Fruit fly (Drosophila melanogaster) whole organism, embryonic: ENCODE measurements around the gene asun.

Experiments
- CG10565 ChIP-seq: fragments of 200-800 bp; sonication (Bioruptor generic); optimal IDR thresholded peaks from 3 replicates; lab custom pipeline; 2016; ENCODE audit warnings: missing biosample characterization, mild to moderate bottlenecking, missing genetic modification characterization
- CG1529 ChIP-seq: fragments of 200-800 bp; sonication (Bioruptor generic); optimal IDR thresholded peaks from 3 replicates; lab custom pipeline; 2018; ENCODE audit warnings: missing biosample characterization, missing genetic modification characterization
- CG7928 ChIP-seq: fragments of 200-800 bp; sonication (Bioruptor generic); optimal IDR thresholded peaks from 2 replicates; lab custom pipeline; 2017; ENCODE audit warnings: missing biosample characterization, mild to moderate bottlenecking, missing genetic modification characterization
- CG7987 ChIP-seq: fragments of 200-800 bp; sonication (Bioruptor generic); optimal IDR thresholded peaks from 2 replicates; lab custom pipeline; 2018; ENCODE audit warnings: missing biosample characterization, mild to moderate bottlenecking, missing genetic modification characterization, moderate library complexity
- TFAM ChIP-seq: fragments of 200-800 bp; sonication (Bioruptor generic); optimal IDR thresholded peaks from 2 replicates; lab custom pipeline; 2017; ENCODE audit warnings: missing biosample characterization, missing genetic modification characterization, inconsistent platforms
- gt ChIP-seq: fragments of 200-800 bp; sonication (Bioruptor generic); IDR thresholded peaks from 2 replicates; pipeline ENCODE4 v1.3.6; 2022; ENCODE audit warnings: missing biosample characterization, missing genetic modification characterization
- tio ChIP-seq: fragments of 200-800 bp; sonication (Bioruptor generic); optimal IDR thresholded peaks from 2 replicates; lab custom pipeline; 2017; ENCODE audit warnings: missing biosample characterization, missing genetic modification characterization, inconsistent platforms
- wor ChIP-seq: fragments of 200-800 bp; sonication (Bioruptor generic); IDR thresholded peaks from 2 replicates; pipeline ENCODE4 v1.3.6; 2022; ENCODE audit warnings: missing biosample characterization, missing genetic modification characterization
- zf30C ChIP-seq: fragments of 200-800 bp; sonication (Bioruptor generic); optimal IDR thresholded peaks from 3 replicates; lab custom pipeline; 2018; ENCODE audit warnings: missing biosample characterization, mild to moderate bottlenecking, missing genetic modification characterization

DNA sequence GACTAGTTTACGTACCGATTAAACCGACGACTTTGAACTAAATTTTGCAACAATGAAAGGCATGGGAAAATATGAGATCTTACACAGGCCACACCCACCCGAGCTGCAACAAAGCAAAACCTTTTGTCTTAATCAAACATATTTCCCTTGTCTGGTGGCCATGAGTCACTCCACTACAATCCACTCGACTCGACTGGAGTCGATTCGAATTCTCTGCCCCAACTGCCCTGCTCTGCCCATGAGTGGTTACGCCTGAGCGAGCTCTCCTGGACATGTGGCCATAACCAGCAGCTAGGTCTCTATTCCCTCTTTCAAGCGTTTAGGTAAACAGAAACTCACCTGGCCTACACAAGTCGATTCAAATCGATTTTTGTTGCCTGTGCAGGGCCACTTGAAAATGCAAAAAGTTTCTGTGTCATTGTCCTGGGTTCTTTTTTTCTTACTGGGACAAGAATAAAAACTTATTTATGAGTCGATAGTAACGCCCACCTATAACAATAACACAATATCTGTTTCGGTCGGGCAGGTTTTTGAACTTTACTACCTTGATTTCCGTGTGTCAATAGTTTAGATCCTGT lies 24.7 kb downstream of the asun start:
- TF ChIP-seq CG1529 (GFP tag; lab: Kevin White, UChicago) = no peak
- no peak for TF ChIP-seq wor (GFP tag; lab: Robert Waterston, UW)
- no peak for TF ChIP-seq CG7928 (GFP tag; lab: Kevin White, UChicago)
- TF ChIP-seq CG7987 (GFP tag; lab: Kevin White, UChicago) = no peak
- TF ChIP-seq zf30C (GFP tag; lab: Kevin White, UChicago) = no peak
- no peak for TF ChIP-seq TFAM (GFP tag; lab: Kevin White, UChicago)
- TF ChIP-seq tio = no peak
- TF ChIP-seq gt (GFP tag; lab: Robert Waterston, UW) = no peak
- no peak for TF ChIP-seq CG10565 (GFP tag; lab: Kevin White, UChicago)
